Fruit fly (Drosophila melanogaster) whole organism, embryonic: Measurements from ENCODE around the gene apn.

Source experiments
- Antp ChIP-seq: fragments of 200-800 bp; sonication (Bioruptor generic); optimal IDR thresholded peaks from 3 replicates; lab custom pipeline; 2016; ENCODE audit warnings: missing biosample characterization, missing genetic modification characterization
- CG12219 ChIP-seq: fragments of 200-800 bp; sonication (Bioruptor generic); optimal IDR thresholded peaks from 3 replicates; lab custom pipeline; 2018; ENCODE audit warnings: missing biosample characterization, mild to moderate bottlenecking, missing genetic modification characterization
- CG12659 ChIP-seq: fragments of 200-800 bp; sonication (Bioruptor generic); optimal IDR thresholded peaks from 3 replicates; lab custom pipeline; 2017; ENCODE audit warnings: mild to moderate bottlenecking, missing biosample characterization, missing genetic modification reagents, missing genetic modification characterization
- CG13424 ChIP-seq: fragments of 200-800 bp; sonication (Bioruptor generic); optimal IDR thresholded peaks from 2 replicates; lab custom pipeline; 2019; ENCODE audit warnings: missing biosample characterization, mild to moderate bottlenecking, missing genetic modification characterization, moderate library complexity
- CG15696 ChIP-seq: fragments of 200-800 bp; sonication (Bioruptor generic); optimal IDR thresholded peaks from 2 replicates; lab custom pipeline; 2019; ENCODE audit warnings: missing biosample characterization, mild to moderate bottlenecking, missing genetic modification characterization, moderate library complexity
- CG1647 ChIP-seq: fragments of 200-800 bp; sonication (Bioruptor generic); optimal IDR thresholded peaks from 3 replicates; lab custom pipeline; 2016; ENCODE audit warnings: missing biosample characterization, missing genetic modification characterization
- CG16863 ChIP-seq: fragments of 200-800 bp; sonication (Bioruptor generic); optimal IDR thresholded peaks from 3 replicates; lab custom pipeline; 2016; ENCODE audit warnings: missing biosample characterization, missing genetic modification characterization
- CG17361 ChIP-seq: fragments of 200-800 bp; sonication (Bioruptor generic); IDR thresholded peaks from 3 replicates; pipeline ENCODE4 v1.3.6; 2022; ENCODE audit warnings: missing biosample characterization, missing genetic modification characterization
- CG18599 ChIP-seq: fragments of 200-800 bp; sonication (Bioruptor generic); optimal IDR thresholded peaks from 3 replicates; lab custom pipeline; 2017; ENCODE audit warnings: missing biosample characterization, missing genetic modification characterization, mild to moderate bottlenecking, moderate library complexity, missing genetic modification reagents
- CG2116 ChIP-seq: fragments of 200-800 bp; sonication (Bioruptor generic); optimal IDR thresholded peaks from 3 replicates; lab custom pipeline; 2018; ENCODE audit warnings: missing biosample characterization, mild to moderate bottlenecking, missing genetic modification characterization
- CG2712 ChIP-seq: fragments of 200-800 bp; optimal IDR thresholded peaks from 3 replicates; lab custom pipeline; 2019; ENCODE audit warnings: missing biosample characterization, mild to moderate bottlenecking, missing genetic modification characterization, moderate library complexity
- CG2889 ChIP-seq: fragments of 200-800 bp; sonication (Bioruptor generic); IDR thresholded peaks from 3 replicates; pipeline ENCODE4 v1.3.6; 2022; ENCODE audit warnings: missing biosample characterization, missing genetic modification characterization
- CG4424 ChIP-seq: fragments of 200-800 bp; sonication (Bioruptor generic); optimal IDR thresholded peaks from 3 replicates; lab custom pipeline; 2016; ENCODE audit warnings: missing biosample characterization, missing genetic modification characterization
- CG5245 ChIP-seq: fragments of 200-800 bp; sonication (Bioruptor generic); optimal IDR thresholded peaks from 3 replicates; lab custom pipeline; 2016; ENCODE audit warnings: missing biosample characterization, missing genetic modification characterization
- CG6272 ChIP-seq: fragments of 200-800 bp; sonication (Bioruptor generic); IDR thresholded peaks from 2 replicates; pipeline ENCODE4 v1.3.6; 2022; ENCODE audit warnings: missing biosample characterization, missing genetic modification characterization
- CG7786 ChIP-seq: fragments of 200-800 bp; sonication (Bioruptor generic); optimal IDR thresholded peaks from 2 replicates; lab custom pipeline; 2016; ENCODE audit warnings: missing biosample characterization, missing genetic modification characterization
- CG9727 ChIP-seq: fragments of 200-800 bp; sonication (Bioruptor generic); optimal IDR thresholded peaks from 3 replicates; lab custom pipeline; 2017; ENCODE audit warnings: missing biosample characterization, mild to moderate bottlenecking, missing genetic modification characterization
- CHES-1-like ChIP-seq: fragments of 200-800 bp; sonication (Bioruptor generic); optimal IDR thresholded peaks from 2 replicates; lab custom pipeline; 2016; ENCODE audit warnings: missing biosample characterization, missing genetic modification characterization
- Camta ChIP-seq: fragments of 200-800 bp; sonication (Bioruptor generic); optimal IDR thresholded peaks from 2 replicates; lab custom pipeline; 2016; ENCODE audit warnings: missing biosample characterization, missing genetic modification characterization
- Ets97D ChIP-seq: fragments of 200-800 bp; sonication (Bioruptor generic); optimal IDR thresholded peaks from 3 replicates; lab custom pipeline; 2016; ENCODE audit warnings: missing biosample characterization, missing genetic modification characterization
- Fer1 ChIP-seq: fragments of 200-800 bp; sonication (Bioruptor generic); optimal IDR thresholded peaks from 2 replicates; lab custom pipeline; 2017; ENCODE audit warnings: missing biosample characterization, mild to moderate bottlenecking, missing genetic modification characterization
- Fer2 ChIP-seq: fragments of 200-800 bp; sonication (Bioruptor generic); optimal IDR thresholded peaks from 2 replicates; lab custom pipeline; 2018; ENCODE audit warnings: missing biosample characterization, mild to moderate bottlenecking, missing genetic modification characterization, moderate library complexity
- Lhr ChIP-seq: fragments of 200-800 bp; sonication (Bioruptor generic); optimal IDR thresholded peaks from 3 replicates; lab custom pipeline; 2017; ENCODE audit warnings: mild to moderate bottlenecking, missing biosample characterization, missing genetic modification reagents, missing genetic modification characterization
- Myb ChIP-seq: fragments of 200-800 bp; sonication (Bioruptor generic); optimal IDR thresholded peaks from 2 replicates; lab custom pipeline; 2016; ENCODE audit warnings: missing biosample characterization, missing genetic modification characterization
- Oaz ChIP-seq: fragments of 200-800 bp; sonication (Bioruptor generic); IDR thresholded peaks from 2 replicates; pipeline ENCODE4 v1.3.6; 2022; ENCODE audit warnings: missing biosample characterization, missing genetic modification characterization
- Pdp1 ChIP-seq, 2 experiments: fragments of 200-800 bp; sonication (Bioruptor generic); optimal IDR thresholded peaks; 3 replicates each; lab custom pipeline; 2016; ENCODE audit warnings: missing biosample characterization in 2 of 2, missing genetic modification characterization in 2 of 2, mild to moderate bottlenecking in 1 of 2, moderate library complexity in 1 of 2
- Poxn ChIP-seq: fragments of 200-800 bp; sonication (Bioruptor generic); IDR thresholded peaks from 2 replicates; pipeline ENCODE4 v1.3.6; 2022; ENCODE audit warnings: missing biosample characterization, missing genetic modification characterization
- Ptx1 ChIP-seq: fragments of 200-800 bp; sonication (Bioruptor generic); IDR thresholded peaks from 2 replicates; pipeline ENCODE4 v1.3.6; 2022; ENCODE audit warnings: missing biosample characterization, missing genetic modification characterization
- Trl ChIP-seq, 3 experiments: fragments of >200 bp in 2 of 3; fragments of 200-800 bp in 1 of 3; sonication (Bioruptor generic) in 1 of 3; optimal IDR thresholded peaks; 2 replicates in 1 of 3; 3 replicates in 2 of 3; lab custom pipeline; 2016 to 2017; ENCODE audit warnings: missing biosample characterization in 1 of 3, missing genetic modification characterization in 1 of 3
- Xbp1 ChIP-seq: fragments of 200-800 bp; sonication (Bioruptor generic); optimal IDR thresholded peaks from 3 replicates; lab custom pipeline; 2016; ENCODE audit warnings: missing biosample characterization, mild to moderate bottlenecking, missing genetic modification characterization
- ac ChIP-seq: fragments of 200-800 bp; sonication (Bioruptor generic); optimal IDR thresholded peaks from 3 replicates; lab custom pipeline; 2017; ENCODE audit warnings: missing biosample characterization, mild to moderate bottlenecking, missing genetic modification characterization
- ase ChIP-seq: fragments of 200-800 bp; sonication (Bioruptor generic); IDR thresholded peaks from 3 replicates; pipeline ENCODE4 v1.3.6; 2022; ENCODE audit warnings: missing biosample characterization, missing genetic modification characterization
- dmrt11E ChIP-seq: fragments of 200-800 bp; sonication (Bioruptor generic); optimal IDR thresholded peaks from 3 replicates; lab custom pipeline; 2018; ENCODE audit warnings: missing biosample characterization, mild to moderate bottlenecking, missing genetic modification characterization, moderate library complexity
- esg ChIP-seq: fragments of 200-800 bp; sonication (Bioruptor generic); conservative IDR thresholded peaks from 2 replicates; pipeline ENCODE4 v1.3.6; 2022; ENCODE audit warnings: missing biosample characterization, missing genetic modification characterization
- ewg ChIP-seq: fragments of 200-800 bp; sonication (Bioruptor generic); optimal IDR thresholded peaks from 3 replicates; lab custom pipeline; 2017; ENCODE audit warnings: mild to moderate bottlenecking, missing biosample characterization, missing genetic modification reagents, missing genetic modification characterization
- fd102C ChIP-seq: fragments of 200-800 bp; sonication (Bioruptor generic); optimal IDR thresholded peaks from 2 replicates; lab custom pipeline; 2018; ENCODE audit warnings: missing biosample characterization, mild to moderate bottlenecking, missing genetic modification characterization, moderate library complexity
- gcm ChIP-seq: fragments of 200-800 bp; sonication (Bioruptor generic); optimal IDR thresholded peaks from 2 replicates; lab custom pipeline; 2019; ENCODE audit warnings: missing biosample characterization, mild to moderate bottlenecking, missing genetic modification characterization, moderate library complexity
- insv ChIP-seq, 2 experiments: fragments of 200-800 bp; sonication (Bioruptor generic); optimal IDR thresholded peaks; 3 replicates each; lab custom pipeline; 2016 to 2018; ENCODE audit warnings: missing biosample characterization in 2 of 2, missing genetic modification characterization in 2 of 2
- kay ChIP-seq: fragments of 200-800 bp; sonication (Bioruptor generic); optimal IDR thresholded peaks from 2 replicates; lab custom pipeline; 2016; ENCODE audit warnings: missing biosample characterization, missing genetic modification characterization
- knrl ChIP-seq: fragments of 200-800 bp; sonication (Bioruptor generic); IDR thresholded peaks from 3 replicates; pipeline ENCODE4 v1.3.6; 2022; ENCODE audit warnings: missing biosample characterization, missing genetic modification characterization; ENCODE audit not compliant: partially characterized antibody
- lbe ChIP-seq: fragments of 200-800 bp; sonication (Bioruptor generic); optimal IDR thresholded peaks from 2 replicates; lab custom pipeline; 2016; ENCODE audit warnings: missing biosample characterization, mild to moderate bottlenecking, missing genetic modification characterization
- maf-S ChIP-seq: fragments of 200-800 bp; sonication (Bioruptor generic); optimal IDR thresholded peaks from 2 replicates; lab custom pipeline; 2016; ENCODE audit warnings: missing biosample characterization, missing genetic modification characterization
- prd ChIP-seq, 3 experiments: fragments of >200 bp in 2 of 3; fragments of 200-800 bp in 1 of 3; sonication (Bioruptor generic) in 1 of 3; optimal IDR thresholded peaks in 2 of 3; IDR thresholded peaks in 1 of 3; 2 replicates in 2 of 3; 3 replicates in 1 of 3; pipeline versions ENCODE4 v1.3.6 to Lab custom; 2017 to 2022; ENCODE audit warnings: missing biosample characterization in 1 of 3, missing genetic modification characterization in 1 of 3
- sima ChIP-seq: fragments of 200-800 bp; sonication (Bioruptor generic); optimal IDR thresholded peaks from 2 replicates; lab custom pipeline; 2016; ENCODE audit warnings: missing biosample characterization, missing genetic modification characterization
- sr ChIP-seq: fragments of 200-800 bp; sonication (Bioruptor generic); IDR thresholded peaks from 3 replicates; pipeline ENCODE4 v1.3.6; 2022; ENCODE audit warnings: missing biosample characterization, missing genetic modification characterization
- tin ChIP-seq: fragments of 200-800 bp; sonication (Bioruptor generic); optimal IDR thresholded peaks from 3 replicates; lab custom pipeline; 2016; ENCODE audit warnings: missing biosample characterization, missing genetic modification characterization
- tll ChIP-seq, 2 experiments: fragments of 200-800 bp in 1 of 2; fragments of >200 bp in 1 of 2; sonication (Bioruptor generic) in 1 of 2; optimal IDR thresholded peaks; 2 replicates each; lab custom pipeline; 2017 to 2019; ENCODE audit warnings: missing biosample characterization in 2 of 2, missing genetic modification characterization in 2 of 2, mild to moderate bottlenecking in 1 of 2, moderate library complexity in 1 of 2
- tx ChIP-seq: fragments of 200-800 bp; sonication (Bioruptor generic); optimal IDR thresholded peaks from 2 replicates; lab custom pipeline; 2016; ENCODE audit warnings: missing biosample characterization, missing genetic modification characterization

The apn gene

DNA sequence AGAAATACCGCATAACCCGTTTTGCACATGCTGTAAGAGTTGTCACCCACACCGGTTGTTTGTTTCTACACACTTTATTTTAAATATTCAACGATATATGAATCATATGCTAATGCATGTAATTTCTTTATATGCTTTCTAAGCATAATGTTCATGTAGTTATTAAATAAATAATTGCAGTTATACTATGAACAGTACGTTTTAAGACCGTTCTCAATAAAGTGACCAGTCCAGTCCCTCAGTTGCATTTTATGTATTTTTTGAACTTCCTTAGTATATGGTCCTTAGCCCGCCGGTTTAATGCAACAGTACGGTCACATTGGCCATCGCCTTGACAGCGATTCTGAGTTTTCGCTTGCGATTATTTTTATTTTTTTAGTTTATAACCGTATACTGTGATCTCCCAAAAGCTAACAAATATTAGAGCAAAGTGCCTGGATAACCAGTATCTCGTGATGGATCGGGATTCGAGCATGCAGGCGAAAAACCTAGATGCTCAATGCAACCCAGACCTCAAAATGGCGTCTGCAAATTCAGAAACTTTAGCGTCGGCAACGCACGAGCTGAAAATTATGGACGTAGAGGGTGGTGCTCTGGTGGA is 24.5 kb downstream of the apn start, which contains the start of gene Ravus (continued):
- TF ChIP-seq gcm (GFP tag; lab: Kevin White, UChicago) (no peak), CG15696 (tag; lab: Kevin White, UChicago) (peak; percentile 32), CHES-1-like (GFP tag; lab: Kevin White, UChicago) (peak; percentile 52), lbe (GFP tag; lab: Kevin White, UChicago) (peak; percentile 4), ase (GFP tag; lab: Robert Waterston, UW) (no peak), CG6272 (GFP tag; lab: Robert Waterston, UW) (no peak), prd (optimal IDR thresholded peaks at IDR 0.05; lab: Kevin White, UChicago) (no peak), prd (GFP tag; IDR thresholded peaks at IDR 0.05; lab: Robert Waterston, UW) (peak; percentile 58; the same call in 2 of the 3 replicates), ac (GFP tag; lab: Kevin White, UChicago) (no peak), Xbp1 (GFP tag; lab: Kevin White, UChicago) (peak; percentile 51), Poxn (GFP tag; lab: Robert Waterston, UW) (no peak), dmrt11E (tag; lab: Kevin White, UChicago) (peak; percentile 29), CG2889 (GFP tag; lab: Robert Waterston, UW) (no peak), Pdp1 (GFP tag; optimal IDR thresholded peaks at IDR 0.05; lab: Kevin White, UChicago) (peak in 1 of 2 experiments; percentile 60), Myb (peak; percentile 65), CG12219 (GFP tag; lab: Kevin White, UChicago) (no peak), maf-S (GFP tag; lab: Kevin White, UChicago) (peak; percentile 0), Lhr (peak; percentile 73), Fer2 (tag; lab: Kevin White, UChicago) (peak; percentile 26), Oaz (GFP tag; lab: Robert Waterston, UW) (no peak), CG17361 (GFP tag; lab: Robert Waterston, UW) (no peak; the same call in 1 of the 3 replicates), CG16863 (GFP tag; lab: Kevin White, UChicago) (no peak), tx (GFP tag; lab: Kevin White, UChicago) (peak; percentile 38), CG4424 (GFP tag; lab: Kevin White, UChicago) (peak; percentile 34), sima (GFP tag; lab: Kevin White, UChicago) (no peak), Trl (optimal IDR thresholded peaks at IDR 0.05; lab: Kevin White, UChicago) (no peak), Trl (GFP tag; optimal IDR thresholded peaks at IDR 0.05; lab: Kevin White, UChicago) (peak; percentile 37), kay (GFP tag; lab: Kevin White, UChicago) (no peak), Camta (peak; percentile 42), CG13424 (tag; lab: Kevin White, UChicago) (peak; percentile 65), CG1647 (GFP tag; lab: Kevin White, UChicago) (peak; percentile 34), esg (GFP tag; lab: Robert Waterston, UW) (peak; percentile 54), CG7786 (GFP tag; lab: Kevin White, UChicago) (peak; percentile 7), sr (GFP tag; lab: Robert Waterston, UW) (no peak), Antp (peak; percentile 8), tin (GFP tag; lab: Kevin White, UChicago) (peak; percentile 41), tll (GFP tag; optimal IDR thresholded peaks at IDR 0.05; lab: Kevin White, UChicago) (peak in 1 of 2 experiments; percentile 26), Ptx1 (GFP tag; lab: Robert Waterston, UW) (peak; percentile 40; the same call in 1 of the 2 replicates), Fer1 (peak; percentile 48), CG18599 (GFP tag; lab: Kevin White, UChicago) (no peak), knrl (peak; percentile 45; the same call in 1 of the 3 replicates), CG9727 (peak; percentile 31), insv (GFP tag; optimal IDR thresholded peaks at IDR 0.05; lab: Kevin White, UChicago) (peak in 1 of 2 experiments; percentile 26), fd102C (GFP tag; lab: Kevin White, UChicago) (no peak), CG12659 (GFP tag; lab: Kevin White, UChicago) (peak; percentile 72), CG2116 (GFP tag; lab: Kevin White, UChicago) (peak; percentile 83), ewg (GFP tag; lab: Kevin White, UChicago) (peak; percentile 31), CG5245 (no peak), CG2712 (tag; lab: Kevin White, UChicago) (peak; percentile 67), Ets97D (peak; percentile 62)
